Worm (Caenorhabditis elegans): Measurements from ENCODE around the gene C37C3.12.

Gene C37C3.12

DNA sequence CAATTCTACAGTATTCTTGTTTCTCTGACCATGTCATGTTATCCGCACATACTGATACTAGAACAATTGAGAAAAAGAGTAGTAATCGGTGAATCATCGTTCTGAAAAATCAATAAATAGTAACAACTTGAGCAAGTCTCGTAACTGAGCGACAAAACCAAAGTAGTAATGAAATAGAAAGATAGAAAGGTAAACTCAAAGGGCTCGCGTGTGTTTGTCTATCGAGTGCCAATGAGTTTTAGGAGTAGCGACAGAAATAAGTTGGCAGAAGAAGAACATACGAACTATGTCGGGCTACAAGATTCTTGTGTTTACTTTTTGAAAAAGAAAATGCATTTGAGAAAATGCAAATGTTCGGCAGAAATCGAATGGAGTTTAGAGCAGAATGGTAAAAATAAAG lies at the start of gene C37C3.12:
Gene C37C3.12, minus strand, starts transcription at position 101 of the 400 bp plus-strand sequence.
- TF ChIP-seq nhr-90 (tag; optimal IDR thresholded peaks at IDR 0.05) = no peak
- no peak for TF ChIP-seq ztf-22 (GFP tag; optimal IDR thresholded peaks at IDR 0.05)
- TF ChIP-seq ZK185.1 (tag; optimal IDR thresholded peaks at IDR 0.05; ENCODE audit: poor library complexity, severe bottlenecking) = no peak
- no peak for TF ChIP-seq Y53F4B.3 (GFP tag; IDR thresholded peaks at IDR 0.05)
- TF ChIP-seq atf-7 (tag; optimal IDR thresholded peaks at IDR 0.05) = no peak
- TF ChIP-seq egl-18 (GFP tag; IDR thresholded peaks at IDR 0.05) = no peak
- TF ChIP-seq F55B11.4 (tag; optimal IDR thresholded peaks at IDR 0.05; ENCODE audit: borderline replicate concordance, insufficient read depth) = no peak
- TF ChIP-seq aptf-3 (GFP tag; IDR thresholded peaks at IDR 0.05) = no peak
- no peak for TF ChIP-seq nfyb-1 (GFP tag; IDR thresholded peaks at IDR 0.05)
- TF ChIP-seq attf-3 (GFP tag; conservative IDR thresholded peaks at IDR 0.05) = no peak
- no peak for TF ChIP-seq ztf-6 (GFP tag; IDR thresholded peaks at IDR 0.05)
- no peak for TF ChIP-seq egl-44 (GFP tag; IDR thresholded peaks at IDR 0.05)
- TF ChIP-seq zim-3 (tag; optimal IDR thresholded peaks at IDR 0.05) = no peak
- no peak for TF ChIP-seq unc-62 (GFP tag; optimal IDR thresholded peaks at IDR 0.05)
- no peak for TF ChIP-seq ets-4 (GFP tag; optimal IDR thresholded peaks at IDR 0.05)
- no peak for TF ChIP-seq nfya-2 (GFP tag; IDR thresholded peaks at IDR 0.05)
- no peak for TF ChIP-seq aptf-2 (GFP tag; conservative IDR thresholded peaks at IDR 0.05)

DNA sequence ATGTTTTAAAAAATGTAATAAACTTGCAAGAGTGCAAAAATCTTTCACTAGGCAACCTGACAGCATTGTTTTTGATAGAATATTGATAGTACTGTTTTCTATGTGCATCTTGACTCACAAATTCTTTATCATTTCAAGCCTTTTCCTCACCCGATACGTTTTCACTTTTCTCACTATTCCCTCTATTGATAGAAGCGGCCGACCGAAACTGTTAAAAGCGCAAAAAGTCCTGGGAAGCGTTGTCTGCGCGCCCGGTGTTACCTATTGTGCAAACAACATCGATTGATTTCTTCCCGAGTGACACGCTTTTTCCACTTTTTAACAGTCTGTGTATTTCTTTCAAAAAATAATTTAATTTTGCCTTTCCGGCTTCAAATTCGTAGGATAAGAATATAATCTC lies 48.7 kb upstream of the C37C3.12 start:
- TF ChIP-seq lin-35 (GFP tag; optimal IDR thresholded peaks at IDR 0.05) (no peak), snpc-4 (GFP tag; optimal IDR thresholded peaks at IDR 0.05) (no peak), snpc-4 (tag; optimal IDR thresholded peaks at IDR 0.05) (peak in 3 of 4 experiments; percentile 34 to 81 (median 49)), Y79H2A.3 (GFP tag; conservative IDR thresholded peaks at IDR 0.05) (no peak), pbrm-1 (GFP tag; IDR thresholded peaks at IDR 0.05) (no peak), let-607 (tag; optimal IDR thresholded peaks at IDR 0.05) (no peak), lin-26 (GFP tag; IDR thresholded peaks at IDR 0.05) (no peak), akir-1 (GFP tag; optimal IDR thresholded peaks at IDR 0.05) (no peak), nhr-80 (tag; optimal IDR thresholded peaks at IDR 0.05) (peak; percentile 80), dox-1 (GFP tag; IDR thresholded peaks at IDR 0.05) (peak; percentile 67; the same call in 1 of the 2 replicates)

DNA sequence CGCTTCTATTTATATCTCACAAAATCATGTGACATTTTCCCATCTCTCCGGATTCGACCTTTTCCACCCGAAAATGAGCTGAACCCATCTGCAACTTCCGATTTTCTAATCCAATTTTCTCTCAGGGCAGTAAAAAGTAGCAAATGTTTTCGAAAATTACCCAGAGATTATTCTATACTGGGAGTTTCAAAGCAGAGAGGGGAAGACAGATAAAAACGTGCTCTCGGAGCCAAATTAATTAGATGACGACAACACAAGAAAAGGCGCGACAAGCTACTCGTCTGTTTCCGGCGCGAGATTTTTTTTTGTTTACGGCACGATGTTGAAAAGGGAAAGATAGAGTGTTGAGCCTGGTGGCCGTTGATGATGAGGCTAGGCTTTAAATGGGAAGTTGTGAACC lies 45.1 kb upstream of the C37C3.12 start:
- TF ChIP-seq hlh-12 (tag; optimal IDR thresholded peaks at IDR 0.05) = no peak
- no peak for TF ChIP-seq D2030.7 (GFP tag; IDR thresholded peaks at IDR 0.05)
- no peak for TF ChIP-seq F22D6.2 (tag; optimal IDR thresholded peaks at IDR 0.05)
- no peak for TF ChIP-seq F55B11.4 (tag; optimal IDR thresholded peaks at IDR 0.05; ENCODE audit: borderline replicate concordance, insufficient read depth)
- no peak for TF ChIP-seq F33H1.4 (GFP tag; IDR thresholded peaks at IDR 0.05)
- no peak for TF ChIP-seq lin-26 (GFP tag; IDR thresholded peaks at IDR 0.05)
- TF ChIP-seq nhr-179 (tag; optimal IDR thresholded peaks at IDR 0.05) = no peak
- TF ChIP-seq zfh-2 (GFP tag; conservative IDR thresholded peaks at IDR 0.05) = no peak
- TF ChIP-seq ama-1 (optimal IDR thresholded peaks at IDR 0.05) = no peak
- no peak for TF ChIP-seq ama-1 (GFP tag; optimal IDR thresholded peaks at IDR 0.05)
- no peak for TF ChIP-seq T26A5.8 (tag; optimal IDR thresholded peaks at IDR 0.05)
- TF ChIP-seq F23B12.7 (tag; optimal IDR thresholded peaks at IDR 0.05; ENCODE audit: insufficient read depth) = no peak
- no peak for TF ChIP-seq Y95B8A.8 (GFP tag; IDR thresholded peaks at IDR 0.05)
- no peak for TF ChIP-seq hmg-1.2 (GFP tag; IDR thresholded peaks at IDR 0.05)
- no peak for TF ChIP-seq ztf-3 (GFP tag; optimal IDR thresholded peaks at IDR 0.05)
- TF ChIP-seq madf-8 (GFP tag; conservative IDR thresholded peaks at IDR 0.05) = no peak
- no peak for TF ChIP-seq F39B2.1 (GFP tag; IDR thresholded peaks at IDR 0.05)

All from whole organism, young adult.